Worm (Caenorhabditis elegans) whole organism, midembryonic: ENCODE data around the gene R12A1.3.

ENCODE experiments used
- T22C8.4 ChIP-seq: fragments of 200-800 bp; sonication (Bioruptor generic); IDR thresholded peaks from 2 replicates; pipeline ENCODE4 v1.3.6; 2022; ENCODE audit warnings: missing genetic modification characterization, missing compliant biosample characterization
- cog-1 ChIP-seq: sonication (generic microtip); optimal IDR thresholded peaks from 2 replicates; lab custom pipeline; 2016; ENCODE audit warnings: missing genetic modification characterization, missing compliant biosample characterization
- flt-1 ChIP-seq: fragments of 200-800 bp; sonication (Bioruptor generic); IDR thresholded peaks from 2 replicates; pipeline ENCODE4 v1.3.6; 2022; ENCODE audit warnings: missing genetic modification characterization, missing compliant biosample characterization
- med-1 ChIP-seq: sonication (generic microtip); optimal IDR thresholded peaks from 2 replicates; lab custom pipeline; 2017; ENCODE audit warnings: missing genetic modification characterization, mild to moderate bottlenecking, missing compliant biosample characterization, antibody characterized with exemption, missing genetic modification reagents; ENCODE audit not compliant: insufficient read depth
- ref-1 ChIP-seq: fragments of 200-800 bp; sonication (Bioruptor generic); conservative IDR thresholded peaks from 2 replicates; pipeline ENCODE4 v1.3.6; 2022; ENCODE audit warnings: missing genetic modification reagents, missing genetic modification characterization, missing compliant biosample characterization
- ztf-23 ChIP-seq: fragments of 200-800 bp; sonication (Bioruptor generic); IDR thresholded peaks from 2 replicates; pipeline ENCODE4 v1.3.6; 2022; ENCODE audit warnings: missing genetic modification reagents, missing genetic modification characterization, missing compliant biosample characterization

ce11 chrV:1438205-1438604 is 12.6 kb upstream of the R12A1.3 start:
- TF ChIP-seq flt-1 (no peak), med-1 (GFP tag; lab: Kevin White, UChicago) (no peak), cog-1 (tag; lab: Kevin White, UChicago) (no peak), T22C8.4 (GFP tag; lab: Robert Waterston, UW) (no peak), ref-1 (no peak), ztf-23 (GFP tag; lab: Robert Waterston, UW) (no peak)
